Fruit fly (Drosophila melanogaster) whole organism, embryonic: ENCODE results near the gene gl.

ENCODE experiments used
- Adf1 ChIP-seq: fragments of 200-800 bp; sonication (Bioruptor generic); IDR thresholded peaks from 2 replicates; pipeline ENCODE4 v1.3.6; 2022; ENCODE audit warnings: missing biosample characterization, missing genetic modification characterization
- CG11085 ChIP-seq: fragments of 200-800 bp; sonication (Bioruptor generic); IDR thresholded peaks from 2 replicates; pipeline ENCODE4 v1.3.6; 2022; ENCODE audit warnings: missing biosample characterization, missing genetic modification characterization
- CG11247 ChIP-seq: fragments of 200-800 bp; sonication (Bioruptor generic); IDR thresholded peaks from 2 replicates; pipeline ENCODE4 v1.3.6; 2022; ENCODE audit warnings: missing biosample characterization, missing genetic modification characterization
- CG12299 ChIP-seq: fragments of 200-800 bp; sonication (Bioruptor generic); optimal IDR thresholded peaks from 2 replicates; lab custom pipeline; 2018; ENCODE audit warnings: missing biosample characterization, mild to moderate bottlenecking, missing genetic modification characterization
- CG12391 ChIP-seq: fragments of 200-800 bp; sonication (Bioruptor generic); optimal IDR thresholded peaks from 3 replicates; lab custom pipeline; 2018; ENCODE audit warnings: missing biosample characterization, mild to moderate bottlenecking, missing genetic modification characterization, moderate library complexity
- CG13424 ChIP-seq: fragments of 200-800 bp; sonication (Bioruptor generic); optimal IDR thresholded peaks from 2 replicates; lab custom pipeline; 2019; ENCODE audit warnings: missing biosample characterization, mild to moderate bottlenecking, missing genetic modification characterization, moderate library complexity
- CG13624 ChIP-seq: fragments of 200-800 bp; sonication (Bioruptor generic); optimal IDR thresholded peaks from 2 replicates; lab custom pipeline; 2016; ENCODE audit warnings: missing biosample characterization, missing genetic modification characterization
- CG15073 ChIP-seq: fragments of 200-800 bp; sonication (Bioruptor generic); optimal IDR thresholded peaks from 2 replicates; lab custom pipeline; 2016; ENCODE audit warnings: missing biosample characterization, missing genetic modification characterization
- CG15601 ChIP-seq: fragments of 200-800 bp; sonication (Bioruptor generic); optimal IDR thresholded peaks from 3 replicates; lab custom pipeline; 2019; ENCODE audit warnings: missing biosample characterization, mild to moderate bottlenecking, missing genetic modification characterization, moderate library complexity
- CG17186 ChIP-seq: fragments of 200-800 bp; sonication (Bioruptor generic); optimal IDR thresholded peaks from 3 replicates; lab custom pipeline; 2017; ENCODE audit warnings: missing biosample characterization, missing genetic modification reagents, missing genetic modification characterization
- CG17359 ChIP-seq: fragments of 200-800 bp; sonication (Bioruptor generic); optimal IDR thresholded peaks from 3 replicates; lab custom pipeline; 2018; ENCODE audit warnings: missing biosample characterization, mild to moderate bottlenecking, missing genetic modification characterization, moderate library complexity
- CG17385 ChIP-seq: fragments of 200-800 bp; sonication (Bioruptor generic); optimal IDR thresholded peaks from 3 replicates; lab custom pipeline; 2018; ENCODE audit warnings: missing biosample characterization, mild to moderate bottlenecking, missing genetic modification characterization
- CG17912 ChIP-seq: fragments of 200-800 bp; sonication (Bioruptor generic); optimal IDR thresholded peaks from 2 replicates; lab custom pipeline; 2018; ENCODE audit warnings: missing biosample characterization, mild to moderate bottlenecking, missing genetic modification characterization
- CG18011 ChIP-seq: fragments of 200-800 bp; sonication (Bioruptor generic); optimal IDR thresholded peaks from 2 replicates; lab custom pipeline; 2017; ENCODE audit warnings: missing biosample characterization, missing genetic modification characterization, mild to moderate bottlenecking, moderate library complexity, missing genotype
- CG2875 ChIP-seq: fragments of 200-800 bp; sonication (Bioruptor generic); optimal IDR thresholded peaks from 2 replicates; lab custom pipeline; 2017; ENCODE audit warnings: missing biosample characterization, mild to moderate bottlenecking, missing genetic modification characterization, missing genetic modification reagents
- CG3407 ChIP-seq: fragments of 200-800 bp; sonication (Bioruptor generic); optimal IDR thresholded peaks from 2 replicates; lab custom pipeline; 2018; ENCODE audit warnings: missing biosample characterization, mild to moderate bottlenecking, missing genetic modification characterization
- CG34224 ChIP-seq: fragments of 200-800 bp; sonication (Bioruptor generic); IDR thresholded peaks from 3 replicates; pipeline ENCODE4 v1.3.6; 2022; ENCODE audit warnings: missing biosample characterization, missing genetic modification characterization; ENCODE audit not compliant: partially characterized antibody
- CG3726 ChIP-seq: fragments of 200-800 bp; sonication (Bioruptor generic); IDR thresholded peaks from 3 replicates; pipeline ENCODE4, ENCODE4 v1.3.6; 2022; ENCODE audit warnings: missing biosample characterization, missing genetic modification characterization
- CG4404 ChIP-seq: fragments of 200-800 bp; sonication (Bioruptor generic); IDR thresholded peaks from 2 replicates; pipeline ENCODE4 v1.3.6; 2022; ENCODE audit warnings: missing biosample characterization, missing genetic modification characterization
- CG5953 ChIP-seq: fragments of 200-800 bp; sonication (Bioruptor generic); IDR thresholded peaks from 2 replicates; pipeline ENCODE4 v1.3.6; 2022; ENCODE audit warnings: missing biosample characterization, missing genetic modification characterization
- CG6689 ChIP-seq: fragments of 200-800 bp; sonication (Bioruptor generic); IDR thresholded peaks from 2 replicates; pipeline ENCODE4 v1.3.6; 2022; ENCODE audit warnings: missing biosample characterization, missing genetic modification characterization
- CG7271 ChIP-seq: fragments of 200-800 bp; sonication (Bioruptor generic); optimal IDR thresholded peaks from 2 replicates; lab custom pipeline; 2018; ENCODE audit warnings: missing biosample characterization, mild to moderate bottlenecking, missing genetic modification characterization, moderate library complexity
- CG7556 ChIP-seq: fragments of 200-800 bp; sonication (Bioruptor generic); optimal IDR thresholded peaks from 2 replicates; lab custom pipeline; 2017; ENCODE audit warnings: missing biosample characterization, mild to moderate bottlenecking, missing genetic modification characterization
- CTCF ChIP-seq: fragments of 200-800 bp; sonication (Bioruptor generic); optimal IDR thresholded peaks from 2 replicates; lab custom pipeline; 2017; ENCODE audit warnings: missing biosample characterization, mild to moderate bottlenecking, missing genetic modification characterization, moderate library complexity
- Dbx ChIP-seq: fragments of 200-800 bp; sonication (Bioruptor generic); IDR thresholded peaks from 3 replicates; pipeline ENCODE4 v1.3.6; 2022; ENCODE audit warnings: missing biosample characterization, missing genetic modification characterization
- ERR ChIP-seq: fragments of 200-800 bp; sonication (Bioruptor generic); optimal IDR thresholded peaks from 2 replicates; lab custom pipeline; 2016; ENCODE audit warnings: missing biosample characterization, missing genetic modification characterization
- Ets97D ChIP-seq: fragments of 200-800 bp; sonication (Bioruptor generic); optimal IDR thresholded peaks from 3 replicates; lab custom pipeline; 2016; ENCODE audit warnings: missing biosample characterization, missing genetic modification characterization
- Fer2 ChIP-seq: fragments of 200-800 bp; sonication (Bioruptor generic); optimal IDR thresholded peaks from 2 replicates; lab custom pipeline; 2018; ENCODE audit warnings: missing biosample characterization, mild to moderate bottlenecking, missing genetic modification characterization, moderate library complexity
- MESR4 ChIP-seq: fragments of 200-800 bp; sonication (Bioruptor generic); optimal IDR thresholded peaks from 2 replicates; lab custom pipeline; 2018; ENCODE audit warnings: missing biosample characterization, mild to moderate bottlenecking, missing genetic modification characterization, moderate library complexity
- MTF-1 ChIP-seq: fragments of 200-800 bp; sonication (Bioruptor generic); optimal IDR thresholded peaks from 2 replicates; lab custom pipeline; 2018; ENCODE audit warnings: missing biosample characterization, mild to moderate bottlenecking, missing genetic modification characterization, borderline replicate concordance
- Meics ChIP-seq: fragments of 200-800 bp; sonication (Bioruptor generic); optimal IDR thresholded peaks from 2 replicates; lab custom pipeline; 2017; ENCODE audit warnings: missing biosample characterization, mild to moderate bottlenecking, missing genetic modification characterization
- Mes4 ChIP-seq: fragments of 200-800 bp; sonication (Bioruptor generic); optimal IDR thresholded peaks from 2 replicates; lab custom pipeline; 2016; ENCODE audit warnings: missing biosample characterization, missing genetic modification characterization
- Xrp1 ChIP-seq: fragments of 200-800 bp; sonication (Bioruptor generic); IDR thresholded peaks from 2 replicates; pipeline ENCODE4 v1.3.6; 2022; ENCODE audit warnings: missing biosample characterization, missing genetic modification characterization
- ab ChIP-seq: fragments of 200-800 bp; sonication (Bioruptor generic); optimal IDR thresholded peaks from 2 replicates; lab custom pipeline; 2016; ENCODE audit warnings: missing biosample characterization, missing genetic modification characterization
- bbx ChIP-seq: fragments of 200-800 bp; sonication (Bioruptor generic); IDR thresholded peaks from 2 replicates; pipeline ENCODE4 v1.3.6; 2022; ENCODE audit warnings: missing biosample characterization, missing genetic modification characterization; ENCODE audit not compliant: partially characterized antibody
- gcm2 ChIP-seq: fragments of 200-800 bp; sonication (Bioruptor generic); optimal IDR thresholded peaks from 2 replicates; lab custom pipeline; 2016; ENCODE audit warnings: missing biosample characterization, missing genetic modification characterization
- her ChIP-seq: fragments of 200-800 bp; sonication (Bioruptor generic); optimal IDR thresholded peaks from 2 replicates; lab custom pipeline; 2016; ENCODE audit warnings: missing biosample characterization, missing genetic modification characterization
- ind ChIP-seq: fragments of 200-800 bp; sonication (Bioruptor generic); optimal IDR thresholded peaks from 3 replicates; lab custom pipeline; 2016; ENCODE audit warnings: missing biosample characterization, missing genetic modification characterization
- kah ChIP-seq: fragments of 200-800 bp; sonication (Bioruptor generic); optimal IDR thresholded peaks from 2 replicates; lab custom pipeline; 2018; ENCODE audit warnings: missing biosample characterization, mild to moderate bottlenecking, missing genetic modification characterization
- lab ChIP-seq: fragments of 200-800 bp; sonication (Bioruptor generic); optimal IDR thresholded peaks from 3 replicates; lab custom pipeline; 2017; ENCODE audit warnings: missing biosample characterization, missing genetic modification characterization, mild to moderate bottlenecking, moderate library complexity, missing genetic modification reagents
- peb ChIP-seq: fragments of 200-800 bp; sonication (Bioruptor generic); IDR thresholded peaks from 2 replicates; pipeline ENCODE4 v1.3.6; 2022; ENCODE audit warnings: missing biosample characterization, missing genetic modification characterization
- pum ChIP-seq: fragments of 200-800 bp; sonication (Bioruptor generic); optimal IDR thresholded peaks from 2 replicates; lab custom pipeline; 2016; ENCODE audit warnings: missing biosample characterization, missing genetic modification characterization
- salm ChIP-seq: fragments of 200-800 bp; sonication (Bioruptor generic); optimal IDR thresholded peaks from 2 replicates; lab custom pipeline; 2018; ENCODE audit warnings: missing biosample characterization, mild to moderate bottlenecking, missing genetic modification characterization
- sd ChIP-seq: fragments of 200-800 bp; sonication (Bioruptor generic); optimal IDR thresholded peaks from 3 replicates; lab custom pipeline; 2018; ENCODE audit warnings: missing biosample characterization, mild to moderate bottlenecking, missing genetic modification characterization, moderate library complexity
- slou ChIP-seq: fragments of 200-800 bp; sonication (Bioruptor generic); optimal IDR thresholded peaks from 3 replicates; lab custom pipeline; 2016; ENCODE audit warnings: missing biosample characterization, missing genetic modification characterization
- sr ChIP-seq: fragments of 200-800 bp; sonication (Bioruptor generic); IDR thresholded peaks from 3 replicates; pipeline ENCODE4 v1.3.6; 2022; ENCODE audit warnings: missing biosample characterization, missing genetic modification characterization
- tap ChIP-seq: fragments of 200-800 bp; optimal IDR thresholded peaks from 3 replicates; lab custom pipeline; 2019; ENCODE audit warnings: missing biosample characterization, mild to moderate bottlenecking, missing genetic modification characterization, moderate library complexity
- tx ChIP-seq: fragments of 200-800 bp; sonication (Bioruptor generic); optimal IDR thresholded peaks from 2 replicates; lab custom pipeline; 2016; ENCODE audit warnings: missing biosample characterization, missing genetic modification characterization
- unpg ChIP-seq: fragments of 200-800 bp; sonication (Bioruptor generic); optimal IDR thresholded peaks from 3 replicates; lab custom pipeline; 2018; ENCODE audit warnings: missing biosample characterization, mild to moderate bottlenecking, missing genetic modification characterization, moderate library complexity

The gl gene

dm6 chr3R:18396801-18397604 is 24.5 kb upstream of the gl start, which contains the start of gene Vti1b (continued):
- TF ChIP-seq her (GFP tag; lab: Kevin White, UChicago) (peak; percentile 85), CG7271 (tag; lab: Kevin White, UChicago) (peak; percentile 70), CG13424 (tag; lab: Kevin White, UChicago) (peak; percentile 92), sd (tag; lab: Kevin White, UChicago) (peak; percentile 75), slou (GFP tag; lab: Kevin White, UChicago) (peak; percentile 72), MTF-1 (peak; percentile 79), MESR4 (GFP tag; lab: Kevin White, UChicago) (peak; percentile 24), CG3407 (GFP tag; lab: Kevin White, UChicago) (peak; percentile 90), CG12391 (tag; lab: Kevin White, UChicago) (peak; percentile 96), tap (tag; lab: Kevin White, UChicago) (peak; percentile 94), CG15073 (GFP tag; lab: Kevin White, UChicago) (peak; percentile 61), Adf1 (GFP tag; lab: Robert Waterston, UW) (peak; percentile 65), CG13624 (GFP tag; lab: Kevin White, UChicago) (peak; percentile 90), Dbx (GFP tag; lab: Robert Waterston, UW) (peak; percentile 88), CG3726 (GFP tag; lab: Robert Waterston, UW) (peak; percentile 81), CG17912 (GFP tag; lab: Kevin White, UChicago) (peak; percentile 60), CG17385 (peak; percentile 92), CG2875 (peak; percentile 88), ind (GFP tag; lab: Kevin White, UChicago) (peak; percentile 96), CG17186 (peak; percentile 75), Fer2 (tag; lab: Kevin White, UChicago) (peak; percentile 73), CG11085 (GFP tag; lab: Robert Waterston, UW) (peak; percentile 85), CG15601 (tag; lab: Kevin White, UChicago) (peak; percentile 92), ERR (GFP tag; lab: Kevin White, UChicago) (peak; percentile 89), ab (GFP tag; lab: Kevin White, UChicago) (peak; percentile 94), CG34224 (GFP tag; lab: Robert Waterston, UW) (peak; percentile 47), CG4404 (peak; percentile 85), tx (GFP tag; lab: Kevin White, UChicago) (peak; percentile 92), CG12299 (tag; lab: Kevin White, UChicago) (peak; percentile 79), CG5953 (GFP tag; lab: Robert Waterston, UW) (peak; percentile 91), CG17359 (tag; lab: Kevin White, UChicago) (peak; percentile 97), lab (GFP tag; lab: Kevin White, UChicago) (peak; percentile 97), Ets97D (GFP tag; lab: Kevin White, UChicago) (peak; percentile 78), CG6689 (GFP tag; lab: Robert Waterston, UW) (peak; percentile 93), CG11247 (peak; percentile 88), Mes4 (GFP tag; lab: Kevin White, UChicago) (peak; percentile 90), gcm2 (GFP tag; lab: Kevin White, UChicago) (peak; percentile 91), peb (peak; percentile 92), sr (peak; percentile 87), Meics (GFP tag; lab: Kevin White, UChicago) (peak; percentile 92), CG7556 (GFP tag; lab: Kevin White, UChicago) (peak; percentile 93), unpg (GFP tag; lab: Kevin White, UChicago) (peak; percentile 93), salm (tag; lab: Kevin White, UChicago) (peak; percentile 85), CG18011 (peak; percentile 73), kah (GFP tag; lab: Kevin White, UChicago) (peak; percentile 67), pum (GFP tag; lab: Kevin White, UChicago) (peak; percentile 93), Xrp1 (GFP tag; lab: Robert Waterston, UW) (peak; percentile 96), CTCF (GFP tag; lab: Kevin White, UChicago) (peak; percentile 52), bbx (GFP tag; lab: Robert Waterston, UW) (no peak)
